Fruit fly (Drosophila melanogaster) whole organism, embryonic: ENCODE measurements around the gene Rab9Db.

Experiments
- Antp ChIP-seq: fragments of 200-800 bp; sonication (Bioruptor generic); optimal IDR thresholded peaks from 3 replicates; lab custom pipeline; 2016; ENCODE audit warnings: missing biosample characterization, missing genetic modification characterization
- CG1024 ChIP-seq: fragments of 200-800 bp; sonication (Bioruptor generic); IDR thresholded peaks from 2 replicates; pipeline ENCODE4 v1.3.6; 2022; ENCODE audit warnings: missing biosample characterization, missing genetic modification characterization
- CG11093 ChIP-seq: fragments of 200-800 bp; sonication (Bioruptor generic); IDR thresholded peaks from 3 replicates; pipeline ENCODE4 v1.3.6; 2022; ENCODE audit warnings: missing biosample characterization, missing genetic modification characterization
- CG12219 ChIP-seq: fragments of 200-800 bp; sonication (Bioruptor generic); optimal IDR thresholded peaks from 3 replicates; lab custom pipeline; 2018; ENCODE audit warnings: missing biosample characterization, mild to moderate bottlenecking, missing genetic modification characterization
- CG13296 ChIP-seq: fragments of 200-800 bp; sonication (Bioruptor generic); optimal IDR thresholded peaks from 3 replicates; lab custom pipeline; 2018; ENCODE audit warnings: missing biosample characterization, mild to moderate bottlenecking, missing genetic modification characterization
- CG2202 ChIP-seq: fragments of 200-800 bp; sonication (Bioruptor generic); optimal IDR thresholded peaks from 2 replicates; lab custom pipeline; 2018; ENCODE audit warnings: missing biosample characterization, mild to moderate bottlenecking, missing genetic modification characterization
- CG30403 ChIP-seq: fragments of 200-800 bp; sonication (Bioruptor generic); optimal IDR thresholded peaks from 3 replicates; lab custom pipeline; 2016; ENCODE audit warnings: missing biosample characterization, missing genetic modification characterization
- CG33557 ChIP-seq: fragments of 200-800 bp; sonication (Bioruptor generic); optimal IDR thresholded peaks from 2 replicates; lab custom pipeline; 2019; ENCODE audit warnings: missing biosample characterization, mild to moderate bottlenecking, missing genetic modification characterization, moderate library complexity
- CG43689 ChIP-seq: fragments of 200-800 bp; sonication (Bioruptor generic); IDR thresholded peaks from 2 replicates; pipeline ENCODE4 v1.3.6; 2022; ENCODE audit warnings: missing biosample characterization, missing genetic modification characterization
- CG4424 ChIP-seq: fragments of 200-800 bp; sonication (Bioruptor generic); optimal IDR thresholded peaks from 3 replicates; lab custom pipeline; 2016; ENCODE audit warnings: missing biosample characterization, missing genetic modification characterization
- CG4707 ChIP-seq: fragments of 200-800 bp; sonication (Bioruptor generic); optimal IDR thresholded peaks from 2 replicates; lab custom pipeline; 2018; ENCODE audit warnings: missing biosample characterization, mild to moderate bottlenecking, missing genetic modification characterization, moderate library complexity
- CG4820 ChIP-seq: fragments of 200-800 bp; sonication (Bioruptor generic); optimal IDR thresholded peaks from 3 replicates; lab custom pipeline; 2016; ENCODE audit warnings: missing biosample characterization, missing genetic modification characterization
- CG5245 ChIP-seq: fragments of 200-800 bp; sonication (Bioruptor generic); optimal IDR thresholded peaks from 3 replicates; lab custom pipeline; 2016; ENCODE audit warnings: missing biosample characterization, missing genetic modification characterization
- CG6813 ChIP-seq: fragments of 200-800 bp; sonication (Bioruptor generic); optimal IDR thresholded peaks from 2 replicates; lab custom pipeline; 2017; ENCODE audit warnings: missing biosample characterization, missing genetic modification characterization, mild to moderate bottlenecking, moderate library complexity, missing genetic modification reagents
- CG8388 ChIP-seq: fragments of 200-800 bp; sonication (Bioruptor generic); optimal IDR thresholded peaks from 2 replicates; lab custom pipeline; 2019; ENCODE audit warnings: missing biosample characterization, mild to moderate bottlenecking, missing genetic modification characterization, moderate library complexity
- CG9932 ChIP-seq: fragments of 200-800 bp; sonication (Bioruptor generic); IDR thresholded peaks from 2 replicates; pipeline ENCODE4 v1.3.6; 2022; ENCODE audit warnings: missing biosample characterization, missing genetic modification characterization
- Camta ChIP-seq: fragments of 200-800 bp; sonication (Bioruptor generic); optimal IDR thresholded peaks from 2 replicates; lab custom pipeline; 2016; ENCODE audit warnings: missing biosample characterization, missing genetic modification characterization
- Chrac-16 ChIP-seq: fragments of 200-800 bp; sonication (Bioruptor generic); optimal IDR thresholded peaks from 3 replicates; lab custom pipeline; 2016; ENCODE audit warnings: missing biosample characterization, missing genetic modification characterization
- Dip2 ChIP-seq: fragments of 200-800 bp; sonication (Bioruptor generic); IDR thresholded peaks from 2 replicates; pipeline ENCODE4 v1.3.6; 2022; ENCODE audit warnings: missing biosample characterization, missing genetic modification characterization
- Dip3 ChIP-seq: fragments of 200-800 bp; sonication (Bioruptor generic); optimal IDR thresholded peaks from 3 replicates; lab custom pipeline; 2016; ENCODE audit warnings: missing biosample characterization, missing genetic modification characterization
- Fer1 ChIP-seq: fragments of 200-800 bp; sonication (Bioruptor generic); optimal IDR thresholded peaks from 2 replicates; lab custom pipeline; 2017; ENCODE audit warnings: missing biosample characterization, mild to moderate bottlenecking, missing genetic modification characterization
- HLH3B ChIP-seq: fragments of 200-800 bp; sonication (Bioruptor generic); IDR thresholded peaks from 2 replicates; pipeline ENCODE4 v1.3.6; 2022; ENCODE audit warnings: missing biosample characterization, missing genetic modification characterization
- Hr3 ChIP-seq: fragments of 200-800 bp; sonication (Bioruptor generic); optimal IDR thresholded peaks from 3 replicates; lab custom pipeline; 2016; ENCODE audit warnings: missing biosample characterization, missing genetic modification characterization
- Lim3 ChIP-seq: fragments of 200-800 bp; sonication (Bioruptor generic); IDR thresholded peaks from 2 replicates; pipeline ENCODE4 v1.3.6; 2022; ENCODE audit warnings: missing biosample characterization, missing genetic modification characterization
- Mrtf ChIP-seq: fragments of 200-800 bp; sonication (Bioruptor generic); IDR thresholded peaks from 3 replicates; pipeline ENCODE4 v1.3.6; 2022; ENCODE audit warnings: missing biosample characterization, missing genetic modification characterization
- Nf-YA ChIP-seq: fragments of 200-800 bp; sonication (Bioruptor generic); IDR thresholded peaks from 2 replicates; pipeline ENCODE4 v1.3.6; 2022; ENCODE audit warnings: missing biosample characterization, missing genetic modification characterization
- Xrp1 ChIP-seq: fragments of 200-800 bp; sonication (Bioruptor generic); IDR thresholded peaks from 2 replicates; pipeline ENCODE4 v1.3.6; 2022; ENCODE audit warnings: missing biosample characterization, missing genetic modification characterization
- ab ChIP-seq: fragments of 200-800 bp; sonication (Bioruptor generic); optimal IDR thresholded peaks from 2 replicates; lab custom pipeline; 2016; ENCODE audit warnings: missing biosample characterization, missing genetic modification characterization
- bigmax ChIP-seq: fragments of 200-800 bp; sonication (Bioruptor generic); optimal IDR thresholded peaks from 2 replicates; lab custom pipeline; 2018; ENCODE audit warnings: missing biosample characterization, mild to moderate bottlenecking, missing genetic modification characterization
- crc ChIP-seq: fragments of 200-800 bp; sonication (Bioruptor generic); optimal IDR thresholded peaks from 2 replicates; lab custom pipeline; 2016; ENCODE audit warnings: missing biosample characterization, missing genetic modification characterization
- danr ChIP-seq: fragments of 200-800 bp; sonication (Bioruptor generic); IDR thresholded peaks from 2 replicates; pipeline ENCODE4 v1.3.6; 2022; ENCODE audit warnings: missing biosample characterization, missing genetic modification characterization
- dimm ChIP-seq: fragments of 200-800 bp; sonication (Bioruptor generic); IDR thresholded peaks from 2 replicates; pipeline ENCODE4 v1.3.6; 2022; ENCODE audit warnings: missing biosample characterization, missing genetic modification characterization
- disco-r ChIP-seq: fragments of 200-800 bp; sonication (Bioruptor generic); optimal IDR thresholded peaks from 2 replicates; lab custom pipeline; 2016; ENCODE audit warnings: missing biosample characterization, missing genetic modification characterization
- eyg ChIP-seq: fragments of 200-800 bp; sonication (Bioruptor generic); optimal IDR thresholded peaks from 3 replicates; lab custom pipeline; 2016; ENCODE audit warnings: missing biosample characterization, missing genetic modification characterization
- fd96Cb ChIP-seq: fragments of 200-800 bp; sonication (Bioruptor generic); optimal IDR thresholded peaks from 2 replicates; lab custom pipeline; 2018; ENCODE audit warnings: missing biosample characterization, mild to moderate bottlenecking, missing genetic modification characterization, moderate library complexity
- fru ChIP-seq: fragments of >200 bp; optimal IDR thresholded peaks from 2 replicates; lab custom pipeline; 2017
- gfzf ChIP-seq: fragments of 200-800 bp; sonication (Bioruptor generic); optimal IDR thresholded peaks from 2 replicates; lab custom pipeline; 2016; ENCODE audit warnings: missing biosample characterization, mild to moderate bottlenecking, missing genetic modification characterization, moderate library complexity
- gro ChIP-seq: fragments of 200-800 bp; sonication (Bioruptor generic); optimal IDR thresholded peaks from 2 replicates; lab custom pipeline; 2016; ENCODE audit warnings: missing biosample characterization, missing genetic modification characterization
- lbe ChIP-seq: fragments of 200-800 bp; sonication (Bioruptor generic); optimal IDR thresholded peaks from 2 replicates; lab custom pipeline; 2016; ENCODE audit warnings: missing biosample characterization, mild to moderate bottlenecking, missing genetic modification characterization
- nerfin-1 ChIP-seq: fragments of 200-800 bp; sonication (Bioruptor generic); optimal IDR thresholded peaks from 3 replicates; lab custom pipeline; 2019; ENCODE audit warnings: missing biosample characterization, mild to moderate bottlenecking, missing genetic modification characterization, moderate library complexity
- oc ChIP-seq: fragments of 200-800 bp; sonication (Bioruptor generic); optimal IDR thresholded peaks from 2 replicates; lab custom pipeline; 2018; ENCODE audit warnings: missing biosample characterization, mild to moderate bottlenecking, missing genetic modification characterization, moderate library complexity
- peb ChIP-seq: fragments of 200-800 bp; sonication (Bioruptor generic); IDR thresholded peaks from 2 replicates; pipeline ENCODE4 v1.3.6; 2022; ENCODE audit warnings: missing biosample characterization, missing genetic modification characterization
- prd ChIP-seq, 3 experiments: fragments of >200 bp in 2 of 3; fragments of 200-800 bp in 1 of 3; sonication (Bioruptor generic) in 1 of 3; optimal IDR thresholded peaks in 2 of 3; IDR thresholded peaks in 1 of 3; 2 replicates in 2 of 3; 3 replicates in 1 of 3; pipeline versions ENCODE4 v1.3.6 to Lab custom; 2017 to 2022; ENCODE audit warnings: missing biosample characterization in 1 of 3, missing genetic modification characterization in 1 of 3
- pros ChIP-seq: fragments of 200-800 bp; sonication (Bioruptor generic); optimal IDR thresholded peaks from 3 replicates; lab custom pipeline; 2019; ENCODE audit warnings: missing biosample characterization, mild to moderate bottlenecking, missing genetic modification characterization, moderate library complexity
- rib ChIP-seq: fragments of 200-800 bp; sonication (Bioruptor generic); IDR thresholded peaks from 2 replicates; pipeline ENCODE4 v1.3.6; 2022; ENCODE audit warnings: missing biosample characterization, missing genetic modification characterization
- sc ChIP-seq, 3 experiments: fragments of >200 bp in 2 of 3; fragments of 200-800 bp in 1 of 3; sonication (Bioruptor generic) in 1 of 3; optimal IDR thresholded peaks; 2 replicates in 2 of 3; 3 replicates in 1 of 3; lab custom pipeline; 2017; ENCODE audit warnings: mild to moderate bottlenecking in 1 of 3, missing biosample characterization in 1 of 3, missing genetic modification characterization in 1 of 3, missing genetic modification reagents in 1 of 3
- slbo ChIP-seq: fragments of 200-800 bp; sonication (Bioruptor generic); IDR thresholded peaks from 2 replicates; pipeline ENCODE4 v1.3.6; 2022; ENCODE audit warnings: missing biosample characterization, missing genetic modification characterization
- unc-4 ChIP-seq: fragments of 200-800 bp; sonication (Bioruptor generic); IDR thresholded peaks from 2 replicates; pipeline ENCODE4 v1.3.6; 2022; ENCODE audit warnings: missing biosample characterization, missing genetic modification characterization; ENCODE audit not compliant: partially characterized antibody
- vnd ChIP-seq: fragments of 200-800 bp; sonication (Bioruptor generic); IDR thresholded peaks from 3 replicates; pipeline ENCODE4 v1.3.6; 2022; ENCODE audit warnings: missing biosample characterization, missing genetic modification characterization; ENCODE audit not compliant: partially characterized antibody
- wor ChIP-seq: fragments of 200-800 bp; sonication (Bioruptor generic); IDR thresholded peaks from 2 replicates; pipeline ENCODE4 v1.3.6; 2022; ENCODE audit warnings: missing biosample characterization, missing genetic modification characterization
- z ChIP-seq: fragments of 200-800 bp; sonication (Bioruptor generic); IDR thresholded peaks from 3 replicates; pipeline ENCODE4 v1.3.6; 2022; ENCODE audit warnings: missing biosample characterization, missing genetic modification characterization
- zfh2 ChIP-seq: fragments of 200-800 bp; sonication (Bioruptor generic); optimal IDR thresholded peaks from 2 replicates; lab custom pipeline; 2016; ENCODE audit warnings: missing biosample characterization, missing genetic modification characterization

Rab9Db gene

dm6 chrX:10628874-10629273, 5.8 kb upstream of the Rab9Db start (continued):
- TF ChIP-seq vnd (no peak), CG4707 (GFP tag; lab: Kevin White, UChicago) (no peak), Dip3 (GFP tag; lab: Kevin White, UChicago) (peak; percentile 12), danr (no peak), CG12219 (GFP tag; lab: Kevin White, UChicago) (no peak), crc (GFP tag; lab: Kevin White, UChicago) (no peak), Fer1 (GFP tag; lab: Kevin White, UChicago) (peak; percentile 60), CG4820 (GFP tag; lab: Kevin White, UChicago) (peak; percentile 1), prd (optimal IDR thresholded peaks at IDR 0.05; lab: Kevin White, UChicago) (no peak), prd (GFP tag; IDR thresholded peaks at IDR 0.05; lab: Robert Waterston, UW) (0 out of 3 replicates have a peak, but pooled peaks have one; percentile 27), pros (GFP tag; lab: Kevin White, UChicago) (no peak), eyg (GFP tag; lab: Kevin White, UChicago) (no peak), rib (GFP tag; lab: Robert Waterston, UW) (no peak), fru (lab: Kevin White, UChicago) (no peak), HLH3B (GFP tag; lab: Robert Waterston, UW) (no peak), CG30403 (GFP tag; lab: Kevin White, UChicago) (peak; percentile 66), CG4424 (GFP tag; lab: Kevin White, UChicago) (peak; percentile 34), nerfin-1 (tag; lab: Kevin White, UChicago) (no peak), peb (GFP tag; lab: Robert Waterston, UW) (no peak), unc-4 (no peak), z (GFP tag; lab: Robert Waterston, UW) (no peak), zfh2 (GFP tag; lab: Kevin White, UChicago) (no peak), Dip2 (GFP tag; lab: Robert Waterston, UW) (no peak), CG11093 (GFP tag; lab: Robert Waterston, UW) (no peak), CG1024 (no peak), Lim3 (no peak), CG2202 (no peak), Camta (GFP tag; lab: Kevin White, UChicago) (peak; percentile 10), gro (GFP tag; lab: Kevin White, UChicago) (peak; percentile 16), CG8388 (GFP tag; lab: Kevin White, UChicago) (peak; percentile 40), Xrp1 (GFP tag; lab: Robert Waterston, UW) (peak; percentile 32; the same call in 1 of the 2 replicates), CG5245 (no peak), slbo (GFP tag; lab: Robert Waterston, UW) (no peak), Chrac-16 (peak; percentile 5), Nf-YA (GFP tag; lab: Robert Waterston, UW) (no peak), Mrtf (GFP tag; lab: Robert Waterston, UW) (no peak), CG43689 (GFP tag; lab: Robert Waterston, UW) (no peak), sc (optimal IDR thresholded peaks at IDR 0.05; lab: Kevin White, UChicago) (no peak), sc (GFP tag; optimal IDR thresholded peaks at IDR 0.05; lab: Kevin White, UChicago) (no peak), oc (tag; lab: Kevin White, UChicago) (no peak), CG9932 (GFP tag; lab: Robert Waterston, UW) (no peak), Hr3 (peak; percentile 16), ab (GFP tag; lab: Kevin White, UChicago) (no peak), fd96Cb (tag; lab: Kevin White, UChicago) (peak; percentile 55), disco-r (GFP tag; lab: Kevin White, UChicago) (no peak), lbe (GFP tag; lab: Kevin White, UChicago) (no peak), CG13296 (GFP tag; lab: Kevin White, UChicago) (peak; percentile 40), wor (GFP tag; lab: Robert Waterston, UW) (no peak), gfzf (no peak), dimm (no peak), CG33557 (GFP tag; lab: Kevin White, UChicago) (no peak), Antp (no peak), bigmax (GFP tag; lab: Kevin White, UChicago) (no peak), CG6813 (GFP tag; lab: Kevin White, UChicago) (no peak)
